Worm (Caenorhabditis elegans): ENCODE measurements around the gene K09C8.9.

Gene K09C8.9

DNA sequence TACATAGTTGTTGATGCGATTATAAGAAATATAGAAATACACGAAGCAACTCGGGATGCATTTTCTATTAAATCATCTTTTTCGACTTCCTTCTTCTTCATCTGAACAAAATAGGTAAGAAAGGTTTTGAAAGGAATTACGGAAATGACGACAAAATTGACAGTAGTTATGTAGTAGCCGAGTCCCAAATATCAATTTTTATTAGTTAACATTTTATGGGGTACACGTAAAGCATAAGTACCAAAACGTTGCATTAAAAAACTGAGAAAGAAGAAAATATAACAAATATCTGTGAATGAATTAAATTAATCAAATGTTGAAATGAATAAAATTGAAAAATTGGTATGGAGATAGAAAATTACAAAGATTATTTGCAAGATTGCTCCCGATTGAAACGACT, 34.2 kb upstream of the K09C8.9 start, which contains the start of gene col-177:
Gene col-177, minus strand, starts transcription at position 101 of the 400 bp plus-strand sequence.
- TF ChIP-seq madf-9 (GFP tag; conservative IDR thresholded peaks at IDR 0.05), result no peak
- TF ChIP-seq attf-4 (tag; optimal IDR thresholded peaks at IDR 0.05), result no peak
- no peak for TF ChIP-seq spr-3 (GFP tag; optimal IDR thresholded peaks at IDR 0.05)
- no peak for TF ChIP-seq dmd-6 (GFP tag; IDR thresholded peaks at IDR 0.05)
- no peak for TF ChIP-seq vab-7 (GFP tag; IDR thresholded peaks at IDR 0.05)
- no peak for TF ChIP-seq unc-62 (GFP tag; optimal IDR thresholded peaks at IDR 0.05 in 1 of 2)
- no peak for TF ChIP-seq unc-62 (tag; optimal IDR thresholded peaks at IDR 0.05)
- TF ChIP-seq skn-1 (tag; optimal IDR thresholded peaks at IDR 0.05), result no peak
- TF ChIP-seq Y75B8A.6 (GFP tag; IDR thresholded peaks at IDR 0.05), result no peak
- no peak for TF ChIP-seq php-3 (GFP tag; IDR thresholded peaks at IDR 0.05)
- no peak for TF ChIP-seq F44E2.7 (GFP tag; IDR thresholded peaks at IDR 0.05)
- TF ChIP-seq ceh-82 (tag; optimal IDR thresholded peaks at IDR 0.05), result no peak
- no peak for TF ChIP-seq daf-12 (tag; optimal IDR thresholded peaks at IDR 0.05)
- TF ChIP-seq nhr-10 (tag; optimal IDR thresholded peaks at IDR 0.05), result no peak
- no peak for TF ChIP-seq lin-13 (GFP tag; optimal IDR thresholded peaks at IDR 0.05)
- TF ChIP-seq dpl-1 (GFP tag; optimal IDR thresholded peaks at IDR 0.05), result no peak
- TF ChIP-seq hlh-11 (tag; optimal IDR thresholded peaks at IDR 0.05), result no peak

DNA sequence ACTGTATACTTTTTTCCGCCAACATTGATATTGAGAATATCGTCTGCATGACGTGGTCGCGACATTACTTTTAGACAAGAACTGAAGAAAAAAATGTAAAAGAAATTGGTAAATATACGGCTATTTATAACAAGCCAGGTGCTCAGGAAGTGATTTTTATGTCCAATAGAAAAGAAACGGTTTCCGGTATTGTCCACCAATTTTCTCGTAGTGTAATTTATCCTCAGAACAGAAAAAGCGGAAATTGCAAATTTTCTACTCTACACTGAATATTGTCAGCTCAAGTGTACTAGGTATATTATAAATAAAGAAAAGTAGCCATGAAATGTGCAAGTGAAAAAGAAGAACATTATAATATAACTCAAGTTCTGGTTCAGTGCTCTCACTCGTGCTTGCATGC, 31.6 kb upstream of the K09C8.9 start, which contains the start of gene F59F3.6:
Gene F59F3.6, minus strand, starts transcription at position 101 of the 400 bp plus-strand sequence.
- no peak for TF ChIP-seq nhr-102 (tag; optimal IDR thresholded peaks at IDR 0.05)
- peak; percentile 45 for TF ChIP-seq aha-1 (tag)

DNA sequence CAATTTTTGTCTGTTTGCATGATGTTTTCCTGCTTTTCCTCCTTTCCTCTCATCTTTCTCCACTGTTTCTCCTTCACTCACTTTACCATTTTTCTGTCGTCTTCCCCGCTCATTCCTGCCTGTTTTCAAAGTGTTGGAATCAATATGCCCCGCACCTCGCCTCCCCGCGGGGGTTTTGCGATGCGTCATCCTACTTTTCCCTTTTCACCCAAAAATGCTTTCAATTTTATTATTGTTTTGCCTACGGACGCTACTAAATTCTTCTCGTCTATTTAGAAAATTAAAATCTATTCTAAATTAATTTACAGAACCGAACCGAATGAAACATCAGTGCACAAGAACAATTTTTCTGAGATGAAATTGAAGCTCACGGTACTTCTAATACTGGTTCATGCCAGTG, 24.6 kb upstream of the K09C8.9 start, which contains the start of gene ver-3:
Gene ver-3, plus strand, starts transcription at position 301 of the 400 bp plus-strand sequence.
- peak; percentile 23 for TF ChIP-seq pqm-1 (tag; optimal IDR thresholded peaks at IDR 0.05)
- TF ChIP-seq nhr-48 (tag; optimal IDR thresholded peaks at IDR 0.05), result no peak
- TF ChIP-seq F37D6.2 (tag; optimal IDR thresholded peaks at IDR 0.05), result no peak
- TF ChIP-seq nhr-76 (tag; optimal IDR thresholded peaks at IDR 0.05), result no peak
- no peak for TF ChIP-seq nhr-25 (tag; optimal IDR thresholded peaks at IDR 0.05; ENCODE audit: borderline replicate concordance, insufficient read depth)
- no peak for TF ChIP-seq ceh-20 (GFP tag; IDR thresholded peaks at IDR 0.05)
- no peak for TF ChIP-seq ctbp-1 (GFP tag; IDR thresholded peaks at IDR 0.05)
- TF ChIP-seq zfp-3 (GFP tag; conservative IDR thresholded peaks at IDR 0.05), result no peak
- TF ChIP-seq ZK337.2 (GFP tag; IDR thresholded peaks at IDR 0.05), result no peak
- TF ChIP-seq snpc-4 (tag; optimal IDR thresholded peaks at IDR 0.05), result no peak
- TF ChIP-seq nhr-77 (tag; optimal IDR thresholded peaks at IDR 0.05), result no peak
- TF ChIP-seq snpc-1.2 (GFP tag; IDR thresholded peaks at IDR 0.05), result no peak
- no peak for TF ChIP-seq R02D3.7 (tag; optimal IDR thresholded peaks at IDR 0.05)
- TF ChIP-seq aha-1 (tag), result peak; percentile 64
- no peak for TF ChIP-seq aly-2 (tag; optimal IDR thresholded peaks at IDR 0.05)
- TF ChIP-seq lin-29 (GFP tag; IDR thresholded peaks at IDR 0.05), result no peak
- TF ChIP-seq lin-13 (GFP tag; optimal IDR thresholded peaks at IDR 0.05), result no peak
- TF ChIP-seq madf-5 (GFP tag; IDR thresholded peaks at IDR 0.05), result no peak
- no peak for TF ChIP-seq nhr-6 (tag; optimal IDR thresholded peaks at IDR 0.05)
- no peak for TF ChIP-seq egl-27 (tag; optimal IDR thresholded peaks at IDR 0.05)
- no peak for TF ChIP-seq nhr-28 (tag; optimal IDR thresholded peaks at IDR 0.05)
- peak; percentile 38 for TF ChIP-seq dve-1 (tag; optimal IDR thresholded peaks at IDR 0.05; ENCODE audit: insufficient read depth)
- no peak for TF ChIP-seq hlh-11 (tag; optimal IDR thresholded peaks at IDR 0.05)
- no peak for TF ChIP-seq lir-3 (tag; optimal IDR thresholded peaks at IDR 0.05)
- no peak for TF ChIP-seq mes-2 (tag; optimal IDR thresholded peaks at IDR 0.05; ENCODE audit: poor library complexity, severe bottlenecking)
